Fruit fly (Drosophila melanogaster) Kc167 (cell line): Measurements from ENCODE around the gene RpL7-like.

Source experiments
- psq ChIP-seq: fragments of >200 bp; optimal IDR thresholded peaks from 2 replicates; lab custom pipeline; 2017; ENCODE audit warnings: missing external identifiers
- ttk ChIP-seq: sonication (Bioruptor generic); optimal IDR thresholded peaks from 2 replicates; lab custom pipeline; 2017; ENCODE audit warnings: missing external identifiers

dm6 chr2L:12085010-12085409 is 28.9 kb downstream of the RpL7-like start:
- TF ChIP-seq ttk (no peak), psq (lab: Kevin White, UChicago) (no peak)
